Worm (Caenorhabditis elegans): ENCODE results near the gene fbxa-5.

fbxa-5 gene

DNA sequence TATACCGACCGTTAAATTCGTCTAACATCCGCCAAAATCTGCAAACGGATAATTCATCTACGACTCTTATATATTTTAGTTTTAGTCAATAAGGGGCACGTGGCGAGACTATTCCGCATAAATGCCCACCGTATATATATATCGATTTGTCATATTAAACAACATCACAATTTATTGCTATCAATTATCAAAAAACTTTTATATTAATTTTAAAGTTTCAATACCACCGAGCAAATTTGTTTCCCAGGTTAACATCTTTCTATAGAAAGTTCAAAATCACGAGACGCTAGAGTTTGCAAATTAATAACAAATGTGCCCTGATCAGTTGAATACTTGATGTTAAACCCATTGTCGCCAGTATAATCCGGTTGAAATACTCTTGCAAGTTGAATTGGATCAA, 7.4 kb upstream of the fbxa-5 start, which contains the start of gene Y82E9BL.5:
Gene Y82E9BL.5 (minus strand): TSS at position 101 of the 400 bp plus-strand sequence.
- no peak for TF ChIP-seq unc-62 (GFP tag; optimal IDR thresholded peaks at IDR 0.05)

DNA sequence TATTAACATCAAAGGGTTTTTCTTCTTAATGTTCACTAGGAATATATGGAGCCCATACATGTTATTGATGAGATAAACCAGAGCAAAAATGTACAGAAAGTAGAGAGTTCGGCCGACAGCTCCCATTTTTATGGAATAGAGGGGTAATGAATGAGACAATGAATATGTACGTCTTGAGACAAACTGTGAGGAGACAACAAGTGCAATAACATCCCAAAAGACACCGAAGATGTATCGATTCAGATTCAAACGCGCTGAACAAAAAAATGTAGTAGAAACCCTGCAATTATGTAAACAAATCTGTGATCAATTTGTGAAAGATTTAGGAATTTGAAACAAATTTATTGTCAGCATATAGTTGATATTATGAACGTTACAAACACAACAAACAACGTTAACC, 6.9 kb upstream of the fbxa-5 start:
- TF ChIP-seq unc-62 (GFP tag; optimal IDR thresholded peaks at IDR 0.05) = no peak

DNA sequence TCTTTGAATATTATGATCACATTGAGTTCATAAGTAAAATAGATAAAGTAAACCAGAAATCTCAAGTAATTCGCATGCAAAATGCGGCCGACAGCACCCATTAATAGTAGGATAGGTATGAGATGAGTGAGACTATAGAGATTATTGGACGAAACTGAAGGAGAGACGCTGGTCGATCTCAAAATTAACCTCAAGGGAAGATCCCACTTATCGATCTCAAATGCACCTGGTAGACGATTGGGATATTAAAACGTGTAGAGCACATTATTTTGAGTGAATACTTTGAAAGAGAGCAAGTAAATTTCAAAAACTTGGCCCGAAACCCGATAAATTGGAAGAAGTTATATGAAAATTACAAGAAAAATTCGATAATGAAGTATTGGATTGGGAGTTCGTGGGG, 5.6 kb upstream of the fbxa-5 start, which contains the start of gene Y82E9BL.6:
Gene Y82E9BL.6 (minus strand): TSS at position 101 of the 400 bp plus-strand sequence.
- TF ChIP-seq unc-62 (GFP tag; optimal IDR thresholded peaks at IDR 0.05) = no peak

DNA sequence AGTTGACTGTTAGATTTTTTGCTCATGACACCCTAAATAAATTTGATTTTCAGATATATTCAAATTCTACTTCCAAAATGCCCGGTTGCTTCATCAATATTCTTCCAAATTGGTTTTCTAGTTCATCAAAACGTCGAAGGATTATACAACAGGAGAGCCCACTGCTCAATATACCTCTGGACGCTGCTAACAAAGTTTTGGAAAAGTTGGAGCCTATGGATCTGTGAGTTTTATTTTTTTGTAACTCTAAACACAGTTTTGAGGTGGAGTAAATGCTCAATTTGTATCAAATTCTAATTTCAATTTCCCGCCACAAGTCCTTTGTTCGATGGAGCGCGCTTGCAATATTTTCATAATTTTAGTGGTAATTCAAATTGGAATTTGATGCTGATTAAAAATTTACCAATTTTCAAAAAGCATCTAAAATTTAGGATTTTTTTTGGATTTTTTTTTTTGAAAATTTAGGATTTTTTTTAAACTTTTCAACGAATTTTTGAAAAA, 2.8 kb upstream of the fbxa-5 start, which contains the start of gene fbxa-27:
Gene fbxa-27 (plus strand): TSS at position 51 of the 501 bp plus-strand sequence.
- no peak for TF ChIP-seq unc-62 (GFP tag; optimal IDR thresholded peaks at IDR 0.05)

DNA sequence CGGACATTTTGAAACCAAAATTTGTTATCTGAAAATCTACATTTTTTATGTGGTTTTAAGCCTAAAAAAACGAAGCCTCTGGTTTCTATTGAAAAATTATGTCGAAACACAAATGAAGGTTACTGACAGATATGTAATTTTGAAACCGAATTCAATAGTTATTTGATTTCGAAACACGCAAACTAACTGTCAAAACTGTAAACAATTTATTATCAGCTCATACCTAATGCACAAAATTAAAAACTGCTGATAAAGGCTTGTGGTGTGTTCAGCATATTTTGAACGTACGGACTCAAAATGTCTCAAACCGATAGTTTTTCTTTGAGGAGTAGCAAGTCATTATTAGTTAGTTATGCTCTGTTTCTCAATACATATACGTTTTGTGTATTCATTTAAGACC, 2.3 kb upstream of the fbxa-5 start, which contains the start of gene fbxa-26:
Gene fbxa-26 (minus strand): TSS at position 35 of the 400 bp plus-strand sequence.
- no peak for TF ChIP-seq unc-62 (GFP tag; optimal IDR thresholded peaks at IDR 0.05)

DNA sequence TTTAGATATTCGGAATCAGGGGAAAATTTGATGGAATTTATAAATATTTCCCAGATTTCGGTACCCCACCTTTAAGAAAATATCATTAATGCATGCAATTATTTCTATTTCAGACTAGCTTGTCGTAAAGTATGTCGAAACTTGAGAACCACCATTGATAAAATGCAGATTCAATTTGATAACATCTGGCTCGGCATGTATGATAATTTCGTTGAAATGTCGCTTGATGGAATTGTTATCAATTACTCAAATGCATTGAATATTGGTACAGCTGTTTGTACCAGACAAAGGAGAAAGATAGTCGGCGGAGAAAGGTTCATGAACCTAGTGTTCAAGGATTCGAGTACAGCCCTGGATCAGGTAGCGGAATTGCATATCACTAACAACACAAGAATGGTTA, 8.2 kb downstream of the fbxa-5 start, which contains the start of gene Y82E9BL.19:
Gene Y82E9BL.19 (plus strand): TSS at position 123 of the 400 bp plus-strand sequence.
- no peak for TF ChIP-seq unc-62 (GFP tag; optimal IDR thresholded peaks at IDR 0.05)

DNA sequence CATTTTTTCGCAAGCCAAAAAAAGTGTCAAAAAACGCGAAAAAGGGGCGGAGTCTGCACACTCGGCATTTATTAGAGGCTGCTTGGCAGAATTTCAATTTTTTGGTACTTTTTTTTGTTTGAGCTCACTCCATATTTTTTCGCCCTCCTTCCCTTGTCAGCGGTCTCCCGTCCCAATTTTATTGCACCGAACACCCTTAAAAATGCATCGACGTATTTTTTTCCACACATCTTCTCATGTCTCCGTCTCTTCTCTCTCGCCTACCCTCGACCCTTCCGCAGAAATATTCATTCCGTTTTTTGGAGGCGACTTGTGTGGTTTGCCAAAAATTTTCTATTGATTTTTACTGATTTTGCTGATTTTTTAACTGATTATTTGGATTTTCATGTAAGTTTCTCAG, 13.7 kb downstream of the fbxa-5 start, which contains the start of gene Y82E9BL.18:
Gene Y82E9BL.18 (plus strand): TSS at position 301 of the 400 bp plus-strand sequence.
- TF ChIP-seq unc-62 (GFP tag; optimal IDR thresholded peaks at IDR 0.05) = no peak

DNA sequence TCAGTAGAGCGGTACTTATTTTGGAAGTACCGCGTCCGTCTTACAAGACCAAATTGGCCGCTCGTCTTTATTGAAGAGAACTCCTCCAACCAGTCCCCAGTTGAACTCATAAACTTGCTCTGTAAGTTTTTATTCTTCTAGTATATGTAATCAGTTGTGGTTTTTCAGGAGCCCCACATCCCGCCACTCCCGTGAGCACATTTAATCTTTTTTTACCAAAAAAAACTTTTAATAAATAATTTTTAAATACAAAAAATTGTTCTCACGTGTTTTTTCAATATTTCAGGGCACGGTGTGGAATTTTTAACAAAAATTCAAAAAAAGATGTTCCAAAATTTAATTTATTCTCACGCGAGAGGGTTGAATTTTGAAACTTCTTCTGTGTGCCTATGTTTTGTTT, 15.6 kb downstream of the fbxa-5 start, which contains the start of gene fbxa-14:
Gene fbxa-14 (minus strand): TSS at position 101 of the 400 bp plus-strand sequence.
- TF ChIP-seq unc-62 (GFP tag; optimal IDR thresholded peaks at IDR 0.05) = no peak

DNA sequence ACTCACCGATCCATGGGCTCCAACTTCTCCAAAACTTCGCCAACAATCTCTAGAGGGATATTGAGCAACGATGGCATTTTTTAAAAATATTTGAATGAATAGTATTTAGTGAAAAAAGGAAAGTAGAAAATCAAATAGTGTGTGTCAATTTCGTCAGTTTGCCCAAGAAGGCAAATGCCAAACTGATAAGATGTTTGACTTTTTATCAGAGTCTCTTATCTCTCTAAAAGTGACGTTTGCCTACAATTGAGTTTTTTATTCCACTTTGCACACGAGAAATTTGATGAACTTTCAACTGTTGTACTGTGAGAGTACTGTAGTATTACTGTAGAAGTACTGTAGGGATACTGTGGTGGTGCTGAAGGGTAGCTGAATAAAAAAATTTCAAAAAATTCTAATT, 16.6 kb downstream of the fbxa-5 start:
- TF ChIP-seq unc-62 (GFP tag; optimal IDR thresholded peaks at IDR 0.05) = no peak

DNA sequence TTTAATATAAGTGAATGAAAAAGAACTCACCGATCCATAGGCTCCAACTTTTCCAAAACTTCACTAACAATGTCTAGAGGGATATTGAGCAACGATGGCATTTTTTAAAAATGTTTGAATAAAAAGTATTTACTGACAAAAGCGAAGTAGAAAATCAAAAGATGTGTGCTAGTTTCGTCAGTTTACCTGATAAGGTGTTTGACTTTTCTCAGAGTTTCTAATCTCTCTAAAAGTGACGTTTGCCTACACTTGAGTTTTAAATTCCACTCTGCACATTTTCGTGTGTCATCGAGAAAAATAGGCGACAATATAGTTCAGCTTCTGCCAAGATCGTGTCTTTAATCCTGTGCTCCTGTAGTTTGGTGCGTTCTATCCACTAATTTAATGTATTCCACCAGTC, 18.6 kb downstream of the fbxa-5 start, which contains the start of gene fbxa-15:
Gene fbxa-15 (minus strand): TSS at position 101 of the 400 bp plus-strand sequence.
- TF ChIP-seq unc-62 (GFP tag; optimal IDR thresholded peaks at IDR 0.05) = no peak

DNA sequence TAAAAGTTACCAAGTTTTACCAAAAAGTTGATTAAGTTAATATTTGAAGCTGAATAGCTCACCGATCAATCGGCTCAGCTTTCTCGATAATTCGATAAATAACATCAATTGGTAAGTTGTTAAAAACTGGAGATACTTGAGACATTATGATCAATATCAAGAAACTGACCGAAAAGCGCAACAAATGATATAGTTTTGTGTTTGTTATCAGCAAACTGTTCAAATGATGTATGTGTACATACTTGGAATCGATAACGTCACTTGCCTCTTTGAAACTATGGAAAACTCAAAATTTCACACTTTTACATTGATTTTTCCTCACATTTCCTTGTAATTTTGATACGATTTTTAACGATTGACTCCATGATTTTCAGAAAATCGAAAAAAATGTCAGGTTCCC, 25.1 kb downstream of the fbxa-5 start, which contains the start of the genes fbxa-80 and fbxa-19:
Gene fbxa-80 (minus strand): TSS at position 173 of the 400 bp plus-strand sequence.
Gene fbxa-19 (plus strand): TSS at position 364 of the 400 bp plus-strand sequence.
- TF ChIP-seq unc-62 (GFP tag; optimal IDR thresholded peaks at IDR 0.05) = no peak

DNA sequence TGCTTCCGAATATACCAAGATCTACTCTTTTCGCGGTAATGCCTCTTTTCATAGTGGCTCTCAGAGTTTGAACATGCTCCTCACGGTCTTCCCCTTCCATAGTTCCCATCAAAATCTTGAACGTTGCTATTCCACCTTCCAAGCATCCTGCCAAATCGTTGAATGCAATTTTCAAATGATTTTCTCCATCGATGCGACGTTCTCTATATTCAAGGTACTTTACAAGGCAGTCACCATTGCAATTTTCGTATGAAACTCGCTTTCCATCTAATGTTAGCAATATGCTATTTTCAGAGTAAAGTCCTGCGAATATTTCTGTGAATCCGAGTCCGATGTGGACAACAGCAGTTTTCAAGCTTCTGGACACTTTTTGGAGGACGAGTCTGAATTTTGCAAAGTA, 25.9 kb downstream of the fbxa-5 start:
- TF ChIP-seq unc-62 (GFP tag; optimal IDR thresholded peaks at IDR 0.05) = no peak

DNA sequence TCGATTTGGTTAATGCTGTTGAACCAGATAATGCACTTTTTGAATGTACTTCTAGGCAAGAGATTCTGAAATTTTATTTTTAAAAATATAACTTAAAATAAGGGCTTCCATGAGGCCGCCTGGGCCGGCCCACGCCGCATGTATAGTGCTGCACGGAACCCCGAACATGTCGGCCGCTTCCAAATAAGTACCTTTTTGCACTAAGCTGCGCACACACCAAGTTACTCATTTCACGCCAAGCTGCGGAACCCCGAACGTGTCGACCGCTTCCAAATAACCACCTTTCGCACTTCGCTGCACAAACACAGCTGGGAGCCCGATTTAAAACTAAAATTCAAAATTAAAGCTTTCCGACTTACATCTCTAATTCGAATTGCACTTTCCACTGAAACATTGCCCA, 28.8 kb downstream of the fbxa-5 start:
- no peak for TF ChIP-seq unc-62 (GFP tag; optimal IDR thresholded peaks at IDR 0.05)

DNA sequence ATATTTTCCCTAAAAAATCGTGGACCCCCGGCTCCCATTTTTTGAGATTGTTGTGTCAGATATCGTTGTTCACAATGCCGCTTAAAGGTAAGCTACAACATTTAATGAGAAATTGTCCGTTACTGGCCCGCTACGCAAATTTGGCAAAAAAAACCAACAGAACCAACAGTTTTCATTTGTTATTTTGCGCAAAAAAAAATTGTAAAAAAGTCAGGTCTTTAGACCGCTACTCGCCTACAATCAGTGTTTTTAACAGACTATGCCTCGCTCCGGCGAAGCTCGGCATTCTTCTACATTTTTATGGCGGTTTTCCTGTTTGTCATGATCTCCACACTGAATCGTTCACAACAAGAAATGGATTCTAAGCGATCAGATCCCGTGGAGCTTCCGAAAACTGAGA, 31.3 kb downstream of the fbxa-5 start, which contains the start of gene Y82E9BL.12:
Gene Y82E9BL.12 (plus strand): TSS at position 301 of the 400 bp plus-strand sequence.
- TF ChIP-seq unc-62 (GFP tag; optimal IDR thresholded peaks at IDR 0.05) = no peak

DNA sequence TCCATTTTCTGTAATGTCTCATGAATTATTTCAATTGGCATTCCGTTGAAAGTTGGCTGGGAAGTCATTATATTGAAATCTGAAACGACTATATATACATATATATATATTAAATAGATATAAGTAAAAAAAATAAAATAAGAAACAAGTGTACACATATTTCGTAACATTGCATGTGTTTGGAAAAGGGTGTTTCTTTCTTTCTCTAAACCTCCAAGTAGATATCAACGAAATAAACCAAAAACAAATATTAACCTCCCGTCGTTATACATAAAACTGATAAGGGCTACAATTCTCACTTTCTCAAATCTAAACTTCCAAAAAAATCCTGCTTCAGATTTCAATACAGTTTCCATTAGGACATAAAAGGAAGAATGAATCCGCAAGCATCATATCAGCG, 31.9 kb downstream of the fbxa-5 start, which contains the start of gene fbxa-79:
Gene fbxa-79 (minus strand): TSS at position 86 of the 400 bp plus-strand sequence.
- TF ChIP-seq unc-62 (GFP tag; optimal IDR thresholded peaks at IDR 0.05) = no peak

DNA sequence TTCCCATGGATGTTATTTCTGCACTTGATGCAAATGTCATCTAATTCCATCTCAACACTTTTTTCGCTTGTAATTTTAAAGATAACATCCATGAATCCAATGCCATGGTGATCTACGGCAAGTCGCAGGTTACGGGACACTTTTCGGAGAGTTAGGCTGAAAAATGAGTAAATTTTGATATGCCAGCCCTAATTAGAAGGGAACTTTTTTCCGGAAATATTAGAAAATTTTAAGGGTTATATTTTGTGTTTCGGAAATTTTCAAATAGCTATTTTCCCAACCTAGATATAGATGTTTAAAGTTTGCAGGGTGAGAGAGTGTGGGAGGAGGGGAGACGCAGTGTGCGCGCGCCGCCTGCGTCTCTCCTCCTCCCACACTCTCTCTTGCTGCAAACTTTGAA, 32.8 kb downstream of the fbxa-5 start:
- no peak for TF ChIP-seq unc-62 (GFP tag; optimal IDR thresholded peaks at IDR 0.05)

DNA sequence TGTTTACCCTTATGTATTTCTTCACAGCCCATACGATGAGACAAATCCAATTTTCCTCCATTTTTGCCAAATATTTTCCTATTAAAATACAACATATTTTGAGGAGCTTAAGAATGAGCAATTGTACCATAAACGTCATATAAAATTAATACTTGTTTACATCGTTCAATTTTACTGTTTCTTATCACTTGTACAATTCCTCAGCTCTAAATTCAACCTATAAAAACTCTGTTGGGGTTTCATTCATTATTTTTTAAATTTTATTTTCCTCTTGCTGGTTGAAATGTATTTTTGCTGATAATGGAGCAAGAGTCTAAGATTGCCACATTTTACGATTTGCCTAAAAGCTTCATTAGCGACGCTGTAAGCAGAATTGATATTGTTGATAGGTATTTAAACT, 36.7 kb downstream of the fbxa-5 start, which contains the start of gene fbxa-75:
Gene fbxa-75 (plus strand): TSS at position 301 of the 400 bp plus-strand sequence.
- TF ChIP-seq unc-62 (GFP tag; optimal IDR thresholded peaks at IDR 0.05) = no peak

Data from whole organism, dauer.